Worm (Caenorhabditis elegans) whole organism, midembryonic: ENCODE data around the gene ppm-1.A.

Experiments used
- T22C8.4 ChIP-seq: fragments of 200-800 bp; sonication (Bioruptor generic); IDR thresholded peaks from 2 replicates; pipeline ENCODE4 v1.3.6; 2022; ENCODE audit warnings: missing genetic modification characterization, missing compliant biosample characterization
- cog-1 ChIP-seq: sonication (generic microtip); optimal IDR thresholded peaks from 2 replicates; lab custom pipeline; 2016; ENCODE audit warnings: missing genetic modification characterization, missing compliant biosample characterization
- flt-1 ChIP-seq: fragments of 200-800 bp; sonication (Bioruptor generic); IDR thresholded peaks from 2 replicates; pipeline ENCODE4 v1.3.6; 2022; ENCODE audit warnings: missing genetic modification characterization, missing compliant biosample characterization
- klf-2 ChIP-seq: fragments of 200-800 bp; sonication (Bioruptor generic); conservative IDR thresholded peaks from 2 replicates; pipeline ENCODE4 v1.3.6; 2022; ENCODE audit warnings: missing genetic modification reagents, missing genetic modification characterization, missing compliant biosample characterization
- med-1 ChIP-seq: sonication (generic microtip); optimal IDR thresholded peaks from 2 replicates; lab custom pipeline; 2017; ENCODE audit warnings: missing genetic modification characterization, mild to moderate bottlenecking, missing compliant biosample characterization, antibody characterized with exemption, missing genetic modification reagents; ENCODE audit not compliant: insufficient read depth
- ref-1 ChIP-seq: fragments of 200-800 bp; sonication (Bioruptor generic); conservative IDR thresholded peaks from 2 replicates; pipeline ENCODE4 v1.3.6; 2022; ENCODE audit warnings: missing genetic modification reagents, missing genetic modification characterization, missing compliant biosample characterization
- tab-1 ChIP-seq: fragments of 200-800 bp; sonication (Bioruptor generic); IDR thresholded peaks from 2 replicates; pipeline ENCODE4 v1.3.6; 2022; ENCODE audit warnings: missing genetic modification characterization, missing compliant biosample characterization
- ztf-23 ChIP-seq: fragments of 200-800 bp; sonication (Bioruptor generic); IDR thresholded peaks from 2 replicates; pipeline ENCODE4 v1.3.6; 2022; ENCODE audit warnings: missing genetic modification reagents, missing genetic modification characterization, missing compliant biosample characterization
- ztf-29 ChIP-seq: fragments of 200-800 bp; sonication (Bioruptor generic); IDR thresholded peaks from 2 replicates; pipeline ENCODE4 v1.3.6; 2022; ENCODE audit warnings: missing genetic modification reagents, missing genetic modification characterization, missing compliant biosample characterization

Gene ppm-1.A

ce11 chrV:10571523-10571922, 35.3 kb upstream of the ppm-1.A start:
- no peak for TF ChIP-seq T22C8.4 (GFP tag; lab: Robert Waterston, UW)
- no peak for TF ChIP-seq klf-2 (GFP tag; lab: Robert Waterston, UW)
- TF ChIP-seq ztf-29 (GFP tag; lab: Robert Waterston, UW) = no peak
- no peak for TF ChIP-seq cog-1 (tag; lab: Kevin White, UChicago)
- no peak for TF ChIP-seq tab-1 (GFP tag; lab: Robert Waterston, UW)
- no peak for TF ChIP-seq flt-1
- TF ChIP-seq med-1 (GFP tag; lab: Kevin White, UChicago) = no peak
- no peak for TF ChIP-seq ztf-23 (GFP tag; lab: Robert Waterston, UW)
- no peak for TF ChIP-seq ref-1 (GFP tag; lab: Robert Waterston, UW)

ce11 chrV:10568496-10568895, 32.3 kb upstream of the ppm-1.A start:
- no peak for TF ChIP-seq med-1 (GFP tag; lab: Kevin White, UChicago)
- TF ChIP-seq ztf-23 (GFP tag; lab: Robert Waterston, UW) = no peak
- TF ChIP-seq ref-1 (GFP tag; lab: Robert Waterston, UW) = no peak
- TF ChIP-seq ztf-29 (GFP tag; lab: Robert Waterston, UW) = no peak
- no peak for TF ChIP-seq flt-1
- TF ChIP-seq cog-1 (tag; lab: Kevin White, UChicago) = no peak
- no peak for TF ChIP-seq T22C8.4 (GFP tag; lab: Robert Waterston, UW)
- no peak for TF ChIP-seq klf-2 (GFP tag; lab: Robert Waterston, UW)
- TF ChIP-seq tab-1 (GFP tag; lab: Robert Waterston, UW) = no peak

- TF ChIP-seq ref-1 (GFP tag; lab: Robert Waterston, UW) (no peak), ztf-23 (GFP tag; lab: Robert Waterston, UW) (no peak), cog-1 (tag; lab: Kevin White, UChicago) (no peak)
Observed at ce11 chrV:10564830-10565365, 28.7 kb upstream of the ppm-1.A start, which contains the start of gene cat-4. Gene cat-4 (plus strand): TSS chrV:10564880.

ce11 chrV:10564140-10564539, 28.0 kb upstream of the ppm-1.A start:
- TF ChIP-seq tab-1 (GFP tag; lab: Robert Waterston, UW) (no peak), med-1 (GFP tag; lab: Kevin White, UChicago) (no peak), cog-1 (tag; lab: Kevin White, UChicago) (no peak), flt-1 (no peak), ztf-23 (GFP tag; lab: Robert Waterston, UW) (no peak), klf-2 (GFP tag; lab: Robert Waterston, UW) (no peak), ref-1 (GFP tag; lab: Robert Waterston, UW) (no peak), ztf-29 (GFP tag; lab: Robert Waterston, UW) (no peak), T22C8.4 (GFP tag; lab: Robert Waterston, UW) (no peak)

- TF ChIP-seq med-1 (GFP tag; lab: Kevin White, UChicago) (no peak), tab-1 (GFP tag; lab: Robert Waterston, UW) (no peak), T22C8.4 (GFP tag; lab: Robert Waterston, UW) (no peak), ztf-29 (GFP tag; lab: Robert Waterston, UW) (no peak), cog-1 (tag; lab: Kevin White, UChicago) (no peak), ztf-23 (GFP tag; lab: Robert Waterston, UW) (no peak), ref-1 (GFP tag; lab: Robert Waterston, UW) (no peak), flt-1 (no peak), klf-2 (GFP tag; lab: Robert Waterston, UW) (no peak)
Observed at ce11 chrV:10562817-10563216, 26.6 kb upstream of the ppm-1.A start.

- no peak for TF ChIP-seq ref-1 (GFP tag; lab: Robert Waterston, UW)
- no peak for TF ChIP-seq tab-1 (GFP tag; lab: Robert Waterston, UW)
- TF ChIP-seq klf-2 (GFP tag; lab: Robert Waterston, UW) = no peak
- no peak for TF ChIP-seq ztf-23 (GFP tag; lab: Robert Waterston, UW)
- TF ChIP-seq T22C8.4 (GFP tag; lab: Robert Waterston, UW) = no peak
- TF ChIP-seq flt-1 = no peak
- no peak for TF ChIP-seq cog-1 (tag; lab: Kevin White, UChicago)
- TF ChIP-seq ztf-29 (GFP tag; lab: Robert Waterston, UW) = no peak
- TF ChIP-seq med-1 (GFP tag; lab: Kevin White, UChicago) = no peak
Observed at ce11 chrV:10561632-10562031, 25.4 kb upstream of the ppm-1.A start.

ce11 chrV:10560621-10561020, 24.4 kb upstream of the ppm-1.A start, which contains the start of gene col-152:
Gene col-152 (plus strand): TSS chrV:10560921.
- no peak for TF ChIP-seq klf-2 (GFP tag; lab: Robert Waterston, UW)
- TF ChIP-seq med-1 (GFP tag; lab: Kevin White, UChicago) = no peak
- TF ChIP-seq ztf-23 (GFP tag; lab: Robert Waterston, UW) = no peak
- no peak for TF ChIP-seq ztf-29 (GFP tag; lab: Robert Waterston, UW)
- no peak for TF ChIP-seq T22C8.4 (GFP tag; lab: Robert Waterston, UW)
- TF ChIP-seq tab-1 (GFP tag; lab: Robert Waterston, UW) = no peak
- TF ChIP-seq cog-1 (tag; lab: Kevin White, UChicago) = no peak
- TF ChIP-seq ref-1 (GFP tag; lab: Robert Waterston, UW) = no peak
- TF ChIP-seq flt-1 = no peak

ce11 chrV:10557676-10558075, 21.5 kb upstream of the ppm-1.A start, which contains the start of gene best-14:
Gene best-14 (plus strand): TSS chrV:10557976.
- TF ChIP-seq flt-1 (no peak), ref-1 (GFP tag; lab: Robert Waterston, UW) (no peak), klf-2 (GFP tag; lab: Robert Waterston, UW) (no peak), T22C8.4 (GFP tag; lab: Robert Waterston, UW) (no peak), med-1 (GFP tag; lab: Kevin White, UChicago) (no peak), cog-1 (tag; lab: Kevin White, UChicago) (no peak)

ce11 chrV:10557094-10557493, 20.9 kb upstream of the ppm-1.A start:
- TF ChIP-seq med-1 (GFP tag; lab: Kevin White, UChicago) (no peak), tab-1 (GFP tag; lab: Robert Waterston, UW) (no peak), ztf-23 (GFP tag; lab: Robert Waterston, UW) (no peak), cog-1 (tag; lab: Kevin White, UChicago) (no peak), T22C8.4 (GFP tag; lab: Robert Waterston, UW) (no peak), ref-1 (GFP tag; lab: Robert Waterston, UW) (no peak), klf-2 (GFP tag; lab: Robert Waterston, UW) (no peak), flt-1 (no peak), ztf-29 (GFP tag; lab: Robert Waterston, UW) (no peak)
